Worm (Caenorhabditis elegans): Measurements from ENCODE around the gene T01G1.4.

Gene T01G1.4

ce11 chrIV:11361409-11361808 is at the start of gene T01G1.4:
Gene T01G1.4 (minus strand): TSS chrIV:11361509.
- no peak for TF ChIP-seq jun-1 (tag; optimal IDR thresholded peaks at IDR 0.05)
- TF ChIP-seq lsy-12 (tag; optimal IDR thresholded peaks at IDR 0.05): no peak
- TF ChIP-seq nhr-23 (tag; optimal IDR thresholded peaks at IDR 0.05): no peak
- TF ChIP-seq nhr-77 (tag; optimal IDR thresholded peaks at IDR 0.05): no peak
- TF ChIP-seq zag-1 (tag; optimal IDR thresholded peaks at IDR 0.05): no peak
- no peak for TF ChIP-seq ztf-4 (tag; optimal IDR thresholded peaks at IDR 0.05)
- TF ChIP-seq fos-1 (tag; optimal IDR thresholded peaks at IDR 0.05): no peak
- no peak for TF ChIP-seq nhr-67 (tag; optimal IDR thresholded peaks at IDR 0.05)
- TF ChIP-seq elt-3 (tag; optimal IDR thresholded peaks at IDR 0.05): no peak
- TF ChIP-seq daf-12 (tag; optimal IDR thresholded peaks at IDR 0.05): no peak
- no peak for TF ChIP-seq lin-15B (tag; optimal IDR thresholded peaks at IDR 0.05)
- TF ChIP-seq R02D3.7 (tag; optimal IDR thresholded peaks at IDR 0.05): no peak
- TF ChIP-seq ama-1 (optimal IDR thresholded peaks at IDR 0.05): no peak
- TF ChIP-seq nhr-43 (tag; optimal IDR thresholded peaks at IDR 0.05; ENCODE audit: poor library complexity, severe bottlenecking): no peak

DNA sequence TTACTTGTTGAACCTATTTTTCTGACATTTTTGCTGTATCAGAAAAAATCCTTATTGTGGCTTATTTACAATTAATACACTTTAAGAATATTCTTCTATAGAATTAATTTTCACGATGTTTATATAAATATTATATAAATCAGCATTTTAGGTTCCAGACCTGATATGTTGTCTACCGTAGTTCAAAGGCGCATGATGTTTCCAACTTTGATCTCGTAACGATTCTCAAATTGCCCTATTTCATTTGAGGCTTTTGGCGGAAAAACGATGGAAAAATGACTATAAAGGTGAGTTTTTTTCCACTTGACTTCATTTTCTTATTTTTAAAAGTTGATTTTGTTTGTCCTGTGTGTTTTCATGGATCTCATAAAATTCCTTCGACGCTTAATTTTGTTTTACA is 48.8 kb upstream of the T01G1.4 start, which contains the start of gene gfat-2:
TSS of gene gfat-2 (plus strand) at position 145 of the 400 bp plus-strand sequence.
- TF ChIP-seq unc-62 (GFP tag; optimal IDR thresholded peaks at IDR 0.05): no peak
- TF ChIP-seq daf-12 (tag; optimal IDR thresholded peaks at IDR 0.05): no peak
- no peak for TF ChIP-seq mdl-1 (tag; optimal IDR thresholded peaks at IDR 0.05)
- TF ChIP-seq nhr-25 (tag; optimal IDR thresholded peaks at IDR 0.05): no peak
- no peak for TF ChIP-seq eor-1 (tag; optimal IDR thresholded peaks at IDR 0.05)
- no peak for TF ChIP-seq lsy-12 (tag; optimal IDR thresholded peaks at IDR 0.05)
- TF ChIP-seq elt-2 (tag; optimal IDR thresholded peaks at IDR 0.05): no peak
- no peak for TF ChIP-seq R02D3.7 (tag; optimal IDR thresholded peaks at IDR 0.05)
- no peak for TF ChIP-seq nhr-11 (tag; optimal IDR thresholded peaks at IDR 0.05)

DNA sequence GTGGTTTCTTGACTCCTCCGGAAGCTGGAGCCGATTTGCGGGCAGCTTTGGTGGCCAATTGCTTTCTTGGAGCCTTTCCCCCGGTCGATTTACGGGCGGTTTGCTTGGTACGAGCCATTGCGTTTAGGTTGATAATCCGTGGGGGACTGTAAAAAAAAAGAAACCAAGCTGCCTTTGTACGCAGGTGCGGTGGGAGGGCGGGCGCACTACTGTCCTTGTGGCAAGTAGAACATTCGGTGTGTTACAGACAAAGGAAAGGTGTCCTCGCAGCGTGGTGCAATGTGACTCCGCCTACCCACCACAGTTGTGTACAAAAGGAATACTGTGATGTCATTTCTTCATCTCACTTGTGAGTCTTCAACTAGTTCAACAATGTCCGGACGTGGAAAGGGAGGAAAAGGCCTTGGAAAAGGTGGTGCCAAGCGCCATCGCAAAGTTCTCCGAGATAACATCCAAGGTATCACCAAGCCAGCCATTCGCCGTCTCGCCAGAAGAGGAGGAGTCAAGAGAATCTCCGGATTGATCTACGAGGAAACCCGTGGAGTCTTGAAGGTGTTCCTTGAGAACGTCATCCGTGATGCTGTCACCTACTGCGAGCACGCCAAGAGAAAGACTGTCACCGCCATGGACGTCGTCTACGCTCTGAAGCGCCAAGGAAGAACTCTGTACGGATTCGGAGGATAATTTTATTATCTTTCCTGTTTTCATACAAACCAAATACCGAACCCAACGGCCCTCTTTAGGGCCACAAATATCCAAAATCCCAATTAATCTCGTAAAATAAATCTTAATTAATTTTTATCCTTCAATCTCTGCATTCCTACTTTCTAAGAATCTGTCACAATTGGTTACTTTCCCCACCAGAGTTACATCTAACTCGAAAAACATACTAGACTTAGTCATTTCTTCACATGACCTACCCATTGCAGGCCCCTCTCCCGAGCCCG is 45.7 kb upstream of the T01G1.4 start, which contains the start of the genes his-63 and his-64:
TSS of gene his-63 (minus strand) at position 118 of the 947 bp plus-strand sequence.
TSS of gene his-64 (plus strand) at position 373 of the 947 bp plus-strand sequence.
- peak; percentile 23 for TF ChIP-seq nhr-25 (tag; optimal IDR thresholded peaks at IDR 0.05)

DNA sequence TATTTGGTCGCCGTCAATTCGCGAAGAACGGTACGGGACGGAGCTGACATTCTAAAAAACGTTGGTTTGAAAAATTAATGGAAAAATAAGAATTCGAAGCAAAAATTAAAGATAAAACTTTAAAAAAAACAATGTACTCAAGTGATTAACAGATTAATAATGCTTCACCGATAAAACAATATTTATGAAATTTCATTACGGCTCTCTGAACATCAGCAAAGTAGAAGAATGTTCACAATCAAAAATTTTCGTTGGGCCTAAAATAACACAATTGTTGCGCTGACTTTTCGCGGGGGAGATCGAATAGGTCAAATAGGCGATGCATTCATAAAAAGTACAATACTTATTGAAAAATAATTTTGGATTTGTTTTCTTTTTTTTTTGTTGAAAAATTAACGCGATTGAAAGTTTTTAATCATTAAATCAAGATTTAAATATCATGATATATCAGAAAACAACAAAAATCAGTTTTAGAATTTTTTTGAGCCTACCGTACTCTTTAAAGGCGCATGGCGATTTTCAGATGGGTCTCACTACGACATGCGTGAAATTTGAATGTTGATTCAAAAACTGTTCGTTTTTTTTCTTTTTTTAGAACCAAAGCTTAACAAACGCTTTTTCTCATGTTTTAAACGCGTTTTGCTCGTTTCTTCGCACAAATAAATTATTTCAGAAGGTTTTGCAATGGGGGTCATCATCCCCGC is 42.1 kb upstream of the T01G1.4 start, which contains the start of the genes memi-3 and cyp-31A2:
TSS of gene memi-3 (minus strand) at position 51 of the 704 bp plus-strand sequence.
TSS of gene cyp-31A2 (plus strand) at position 674 of the 704 bp plus-strand sequence.
- TF ChIP-seq egl-5 (tag; optimal IDR thresholded peaks at IDR 0.05): no peak
- no peak for TF ChIP-seq elt-3 (tag; optimal IDR thresholded peaks at IDR 0.05)
- no peak for TF ChIP-seq elt-2 (tag; optimal IDR thresholded peaks at IDR 0.05)
- no peak for TF ChIP-seq nhr-12 (tag; optimal IDR thresholded peaks at IDR 0.05)
- TF ChIP-seq fos-1 (tag; optimal IDR thresholded peaks at IDR 0.05): no peak
- no peak for TF ChIP-seq nhr-77 (tag; optimal IDR thresholded peaks at IDR 0.05)

DNA sequence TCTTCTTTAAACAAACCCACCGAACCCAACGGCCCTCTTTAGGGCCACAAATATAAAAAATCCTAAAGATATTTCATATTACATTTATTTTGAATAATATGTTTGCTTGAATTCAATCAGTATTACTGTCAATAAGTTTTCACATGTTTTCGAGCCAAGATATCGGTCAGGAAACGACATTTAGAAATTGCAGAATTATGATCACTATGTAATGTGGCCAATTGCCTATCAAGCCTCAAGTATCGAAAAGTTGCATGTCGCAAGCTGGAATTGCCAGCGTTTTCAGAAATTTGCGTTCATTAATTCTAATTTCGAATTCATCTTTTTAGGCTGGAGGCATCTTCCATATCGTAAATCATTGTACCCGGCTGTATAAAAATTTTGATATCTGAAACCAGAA is 40.2 kb upstream of the T01G1.4 start:
- TF ChIP-seq sea-2 (GFP tag; optimal IDR thresholded peaks at IDR 0.05) (no peak), unc-39 (tag; optimal IDR thresholded peaks at IDR 0.05) (no peak), egl-5 (tag; optimal IDR thresholded peaks at IDR 0.05) (no peak), mdl-1 (tag; optimal IDR thresholded peaks at IDR 0.05) (no peak), aly-2 (tag; optimal IDR thresholded peaks at IDR 0.05) (no peak), elt-3 (tag; optimal IDR thresholded peaks at IDR 0.05) (no peak), lsy-12 (tag; optimal IDR thresholded peaks at IDR 0.05) (no peak), elt-1 (tag; optimal IDR thresholded peaks at IDR 0.05) (no peak), elt-2 (tag; optimal IDR thresholded peaks at IDR 0.05) (no peak), lin-15B (tag; optimal IDR thresholded peaks at IDR 0.05) (no peak), nfya-1 (tag; optimal IDR thresholded peaks at IDR 0.05; ENCODE audit: insufficient read depth) (no peak), skn-1 (tag; optimal IDR thresholded peaks at IDR 0.05) (no peak), mml-1 (tag; optimal IDR thresholded peaks at IDR 0.05) (no peak), ztf-4 (tag; optimal IDR thresholded peaks at IDR 0.05) (no peak), nhr-25 (tag; optimal IDR thresholded peaks at IDR 0.05) (no peak)

All from whole organism, L3 larva.